Worm (Caenorhabditis elegans) whole organism, L1 larva: ENCODE results near the gene arrd-7.

Source experiments
- C16A3.4 ChIP-seq: fragments of 150-350 bp; optimal IDR thresholded peaks from 2 replicates; lab custom pipeline; 2014; ENCODE audit warnings: missing biosample characterization, missing genetic modification characterization
- F16B12.6 ChIP-seq: fragments of 150-350 bp; optimal IDR thresholded peaks from 2 replicates; lab custom pipeline; 2014; ENCODE audit warnings: missing biosample characterization, missing genetic modification characterization
- aha-1 ChIP-seq: fragments of 150-350 bp; optimal IDR thresholded peaks from 2 replicates; lab custom pipeline; 2014; ENCODE audit warnings: missing biosample characterization, missing genetic modification characterization
- alr-1 ChIP-seq: fragments of 200-800 bp; sonication (Bioruptor generic); optimal IDR thresholded peaks from 2 replicates; lab custom pipeline; 2018; ENCODE audit warnings: borderline replicate concordance, mild to moderate bottlenecking, missing genetic modification characterization, missing compliant biosample characterization
- aly-2 ChIP-seq: fragments of 150-350 bp; optimal IDR thresholded peaks from 2 replicates; lab custom pipeline; 2014; ENCODE audit warnings: missing biosample characterization, missing genetic modification characterization
- ama-1 ChIP-seq: fragments of 150-350 bp; optimal IDR thresholded peaks from 2 replicates; lab custom pipeline; 2014
- ceh-63 ChIP-seq: fragments of 200-800 bp; sonication (Bioruptor generic); optimal IDR thresholded peaks from 2 replicates; lab custom pipeline; 2018; ENCODE audit warnings: mild to moderate bottlenecking, missing genetic modification characterization, missing compliant biosample characterization
- ceh-82 ChIP-seq, 3 experiments: fragments of 150-350 bp in 1 of 3; sonication (generic microtip) in 2 of 3; optimal IDR thresholded peaks; 2 replicates each; lab custom pipeline; 2014 to 2017; ENCODE audit warnings: missing biosample characterization in 3 of 3, missing genetic modification characterization in 3 of 3
- ces-1 ChIP-seq: fragments of 150-350 bp; optimal IDR thresholded peaks from 2 replicates; lab custom pipeline; 2014; ENCODE audit warnings: missing biosample characterization, missing genetic modification reagents, missing genetic modification characterization
- dpl-1 ChIP-seq, 3 experiments: fragments of 150-350 bp in 2 of 3; sonication (generic microtip) in 1 of 3; optimal IDR thresholded peaks; 2 replicates each; lab custom pipeline; 2014 to 2017; ENCODE audit warnings: missing biosample characterization in 3 of 3, missing genetic modification characterization in 3 of 3, missing genetic modification reagents in 3 of 3
- efl-1 ChIP-seq, 4 experiments: fragments of 150-350 bp; optimal IDR thresholded peaks in 3 of 4; peaks in 1 of 4; 1 replicate in 1 of 4; 2 replicates in 3 of 4; lab custom pipeline; 2014; ENCODE audit warnings: missing biosample characterization in 2 of 4, missing genetic modification characterization in 2 of 4, missing genetic modification reagents in 2 of 4
- elt-3 ChIP-seq, 6 experiments: fragments of 150-350 bp in 1 of 6; sonication (generic microtip); optimal IDR thresholded peaks; 2 replicates each; lab custom pipeline; 2017 to 2018; ENCODE audit warnings: missing biosample characterization in 6 of 6, missing genetic modification characterization in 6 of 6, inconsistent platforms in 1 of 6
- fkh-10 ChIP-seq: sonication (generic microtip); optimal IDR thresholded peaks from 2 replicates; lab custom pipeline; 2017; ENCODE audit warnings: missing biosample characterization, missing genetic modification reagents, missing genetic modification characterization
- fkh-4 ChIP-seq: sonication (generic microtip); optimal IDR thresholded peaks from 2 replicates; lab custom pipeline; 2016; ENCODE audit warnings: missing compliant biosample characterization, missing genetic modification characterization, borderline replicate concordance
- fos-1 ChIP-seq: fragments of 150-350 bp; optimal IDR thresholded peaks from 2 replicates; lab custom pipeline; 2014; ENCODE audit warnings: missing biosample characterization, missing genetic modification characterization
- grh-1 ChIP-seq: fragments of 200-800 bp; sonication (Bioruptor generic); IDR thresholded peaks from 2 replicates; pipeline ENCODE4 v1.3.6; 2022; ENCODE audit warnings: missing genetic modification reagents, missing genetic modification characterization, missing compliant biosample characterization
- hlh-17 ChIP-seq: fragments of 200-800 bp; sonication (Bioruptor generic); optimal IDR thresholded peaks from 2 replicates; lab custom pipeline; 2018; ENCODE audit warnings: missing genetic modification characterization, mild to moderate bottlenecking, missing compliant biosample characterization, moderate library complexity, borderline replicate concordance
- hpl-2 ChIP-seq: fragments of 150-350 bp; optimal IDR thresholded peaks from 2 replicates; lab custom pipeline; 2014; ENCODE audit warnings: missing biosample characterization, missing genetic modification reagents, missing genetic modification characterization
- irx-1 ChIP-seq: sonication (generic microtip); optimal IDR thresholded peaks from 2 replicates; lab custom pipeline; 2016; ENCODE audit warnings: missing genetic modification characterization, missing compliant biosample characterization
- isw-1 ChIP-seq: fragments of 200-800 bp; sonication (Bioruptor generic); IDR thresholded peaks from 2 replicates; pipeline ENCODE4 v1.3.6; 2022; ENCODE audit warnings: missing genetic modification characterization, missing compliant biosample characterization
- jun-1 ChIP-seq: fragments of 150-350 bp; optimal IDR thresholded peaks from 2 replicates; lab custom pipeline; 2014; ENCODE audit warnings: missing biosample characterization, missing genetic modification reagents, missing genetic modification characterization
- lin-15B ChIP-seq: fragments of 150-350 bp; sonication (generic microtip); optimal IDR thresholded peaks from 3 replicates; lab custom pipeline; 2014; ENCODE audit warnings: missing biosample characterization, missing genetic modification characterization
- lin-39 ChIP-seq: fragments of 150-350 bp; optimal IDR thresholded peaks from 2 replicates; lab custom pipeline; 2014; ENCODE audit warnings: missing biosample characterization, missing genetic modification reagents, missing genetic modification characterization
- lir-3 ChIP-seq: sonication (generic microtip); optimal IDR thresholded peaks from 2 replicates; lab custom pipeline; 2016; ENCODE audit warnings: mild to moderate bottlenecking, missing genetic modification characterization, moderate library complexity, missing compliant biosample characterization; ENCODE audit not compliant: poor library complexity
- mab-9 ChIP-seq: fragments of 200-800 bp; sonication (Bioruptor generic); IDR thresholded peaks from 2 replicates; pipeline ENCODE4 v1.3.6; 2022; ENCODE audit warnings: missing genetic modification reagents, missing genetic modification characterization, missing compliant biosample characterization
- mdl-1 ChIP-seq, 2 experiments: fragments of 150-350 bp; optimal IDR thresholded peaks; 2 replicates each; lab custom pipeline; 2014 to 2017; ENCODE audit warnings: missing biosample characterization in 2 of 2, missing genetic modification characterization in 2 of 2, inconsistent platforms in 1 of 2
- mep-1 ChIP-seq: fragments of 150-350 bp; optimal IDR thresholded peaks from 2 replicates; lab custom pipeline; 2014; ENCODE audit warnings: missing biosample characterization, missing genetic modification characterization
- nhr-11 ChIP-seq: fragments of 150-350 bp; optimal IDR thresholded peaks from 2 replicates; lab custom pipeline; 2014; ENCODE audit warnings: missing biosample characterization, missing genetic modification characterization
- nhr-12 ChIP-seq: sonication (generic microtip); optimal IDR thresholded peaks from 2 replicates; lab custom pipeline; 2017; ENCODE audit warnings: missing biosample characterization, missing genetic modification characterization
- nhr-19 ChIP-seq: fragments of 200-800 bp; sonication (Bioruptor generic); conservative IDR thresholded peaks from 2 replicates; pipeline ENCODE4 v1.3.6; 2022; ENCODE audit warnings: missing genetic modification characterization, missing compliant biosample characterization
- nhr-20 ChIP-seq: sonication (generic microtip); optimal IDR thresholded peaks from 2 replicates; lab custom pipeline; 2016; ENCODE audit warnings: mild to moderate bottlenecking, missing genetic modification characterization, missing compliant biosample characterization
- nhr-237 ChIP-seq: fragments of 150-350 bp; optimal IDR thresholded peaks from 2 replicates; lab custom pipeline; 2014; ENCODE audit warnings: missing biosample characterization, missing genetic modification characterization
- nhr-28 ChIP-seq: fragments of 150-350 bp; optimal IDR thresholded peaks from 2 replicates; lab custom pipeline; 2014; ENCODE audit warnings: missing biosample characterization, missing genetic modification characterization
- nhr-47 ChIP-seq: sonication (generic microtip); optimal IDR thresholded peaks from 2 replicates; lab custom pipeline; 2016; ENCODE audit warnings: mild to moderate bottlenecking, missing genetic modification characterization, moderate library complexity, missing compliant biosample characterization
- nhr-71 ChIP-seq: sonication (generic microtip); optimal IDR thresholded peaks from 2 replicates; lab custom pipeline; 2016; ENCODE audit warnings: mild to moderate bottlenecking, missing genetic modification characterization, moderate library complexity, missing compliant biosample characterization
- nhr-77 ChIP-seq: fragments of 150-350 bp; optimal IDR thresholded peaks from 2 replicates; lab custom pipeline; 2014; ENCODE audit warnings: missing biosample characterization, missing genetic modification characterization
- nhr-85 ChIP-seq: sonication (generic microtip); peaks from one replicate; lab custom pipeline; 2016; ENCODE audit warnings: missing genetic modification characterization, inconsistent platforms, missing compliant biosample characterization
- pax-3 ChIP-seq: fragments of 200-800 bp; sonication (Bioruptor generic); optimal IDR thresholded peaks from 2 replicates; lab custom pipeline; 2018; ENCODE audit warnings: mild to moderate bottlenecking, missing genetic modification characterization, moderate library complexity, missing compliant biosample characterization
- rnt-1 ChIP-seq: sonication (generic microtip); optimal IDR thresholded peaks from 2 replicates; lab custom pipeline; 2016; ENCODE audit warnings: mild to moderate bottlenecking, missing genetic modification characterization, moderate library complexity, missing compliant biosample characterization
- snpc-4 ChIP-seq: fragments of 150-350 bp; optimal IDR thresholded peaks from 2 replicates; lab custom pipeline; 2014; ENCODE audit warnings: missing biosample characterization, missing genetic modification characterization
- snu-23 ChIP-seq: sonication (generic microtip); optimal IDR thresholded peaks from 2 replicates; lab custom pipeline; 2016; ENCODE audit warnings: missing genetic modification characterization, missing compliant biosample characterization
- sox-4 ChIP-seq: sonication (generic microtip); optimal IDR thresholded peaks from 2 replicates; lab custom pipeline; 2016; ENCODE audit warnings: missing genetic modification characterization, missing compliant biosample characterization
- sup-37 ChIP-seq: fragments of 200-800 bp; sonication (Bioruptor generic); optimal IDR thresholded peaks from 2 replicates; lab custom pipeline; 2018; ENCODE audit warnings: mild to moderate bottlenecking, missing genetic modification characterization, missing compliant biosample characterization
- swsn-7 ChIP-seq: sonication (generic microtip); optimal IDR thresholded peaks from 2 replicates; lab custom pipeline; 2016; ENCODE audit warnings: missing genetic modification characterization, missing compliant biosample characterization
- tbx-2 ChIP-seq: sonication (generic microtip); optimal IDR thresholded peaks from 2 replicates; lab custom pipeline; 2016; ENCODE audit warnings: missing genetic modification characterization, missing compliant biosample characterization
- tlp-1 ChIP-seq: fragments of 150-350 bp; optimal IDR thresholded peaks from 2 replicates; lab custom pipeline; 2014; ENCODE audit warnings: missing biosample characterization, missing genetic modification characterization
- unc-130 ChIP-seq: fragments of 150-350 bp; optimal IDR thresholded peaks from 2 replicates; lab custom pipeline; 2017; ENCODE audit warnings: missing biosample characterization, missing genetic modification characterization, inconsistent platforms
- unc-62 ChIP-seq: fragments of 150-350 bp; optimal IDR thresholded peaks from 2 replicates; lab custom pipeline; 2014; ENCODE audit warnings: missing biosample characterization, missing genetic modification reagents, missing genetic modification characterization
- unc-86 ChIP-seq: sonication (generic microtip); optimal IDR thresholded peaks from 2 replicates; lab custom pipeline; 2016; ENCODE audit warnings: missing genetic modification characterization, missing compliant biosample characterization
- vab-15 ChIP-seq: sonication (generic microtip); optimal IDR thresholded peaks from 2 replicates; lab custom pipeline; 2017; ENCODE audit warnings: missing genotype, mild to moderate bottlenecking, missing genetic modification characterization, missing compliant biosample characterization
- xbp-1 ChIP-seq: sonication (generic microtip); optimal IDR thresholded peaks from 2 replicates; lab custom pipeline; 2016; ENCODE audit warnings: missing genetic modification characterization, missing compliant biosample characterization
- zip-4 ChIP-seq: fragments of 200-800 bp; sonication (Bioruptor generic); optimal IDR thresholded peaks from 2 replicates; lab custom pipeline; 2018; ENCODE audit warnings: mild to moderate bottlenecking, missing genetic modification characterization, moderate library complexity, missing compliant biosample characterization
- ztf-4 ChIP-seq: fragments of 150-350 bp; optimal IDR thresholded peaks from 2 replicates; lab custom pipeline; 2014; ENCODE audit warnings: missing biosample characterization, missing genetic modification characterization

Gene arrd-7

ce11 chrII:12040167-12040566 lies 22.3 kb downstream of the arrd-7 start (continued):
- TF ChIP-seq xbp-1 (tag; lab: Kevin White, UChicago) (peak; percentile 13), zip-4 (GFP tag; lab: Kevin White, UChicago) (no peak), rnt-1 (tag; lab: Kevin White, UChicago) (no peak), hlh-17 (no peak), swsn-7 (peak; percentile 48), nhr-28 (tag; lab: Kevin White, UChicago) (no peak), unc-62 (no peak), ceh-82 (tag; optimal IDR thresholded peaks at IDR 0.05; lab: Kevin White, UChicago) (peak in 1 of 3 experiments; percentile 54), vab-15 (tag; lab: Kevin White, UChicago) (no peak), unc-86 (tag; lab: Kevin White, UChicago) (no peak), tlp-1 (tag; lab: Kevin White, UChicago) (no peak), lir-3 (tag; lab: Kevin White, UChicago) (no peak), sox-4 (tag; lab: Kevin White, UChicago) (no peak), nhr-47 (tag; lab: Kevin White, UChicago) (peak; percentile 61), jun-1 (tag; lab: Kevin White, UChicago) (no peak), nhr-85 (tag; lab: Kevin White, UChicago) (peak; percentile 73), snpc-4 (tag; lab: Kevin White, UChicago) (peak; percentile 1), nhr-11 (tag; lab: Kevin White, UChicago) (no peak), pax-3 (tag; lab: Kevin White, UChicago) (no peak), dpl-1 (GFP tag; optimal IDR thresholded peaks at IDR 0.05; lab: Kevin White, UChicago) (peak in 2 of 3 experiments; percentile 21 to 27), nhr-19 (GFP tag; lab: Robert Waterston, UW) (peak; percentile 43; the same call in 1 of the 2 replicates), nhr-12 (tag; lab: Kevin White, UChicago) (no peak), mab-9 (GFP tag; lab: Robert Waterston, UW) (no peak), unc-130 (tag; lab: Kevin White, UChicago) (peak; percentile 28), mdl-1 (tag; optimal IDR thresholded peaks at IDR 0.05; lab: Kevin White, UChicago) (peak in 1 of 2 experiments; percentile 33), efl-1 (optimal IDR thresholded peaks at IDR 0.05; lab: Kevin White, UChicago) (peak; percentile 43 to 56), efl-1 (GFP tag; optimal IDR thresholded peaks at IDR 0.05 in 1 of 2; lab: Kevin White, UChicago) (peak; percentile 10 to 13), grh-1 (GFP tag; lab: Robert Waterston, UW) (no peak), aha-1 (tag; lab: Kevin White, UChicago) (peak; percentile 80), ces-1 (no peak), fos-1 (tag; lab: Kevin White, UChicago) (no peak), lin-15B (tag; lab: Kevin White, UChicago) (no peak), snu-23 (peak; percentile 80), alr-1 (tag; lab: Kevin White, UChicago) (no peak), nhr-77 (tag; lab: Kevin White, UChicago) (peak; percentile 20), nhr-237 (tag; lab: Kevin White, UChicago) (no peak), isw-1 (GFP tag; lab: Robert Waterston, UW) (no peak), C16A3.4 (tag; lab: Kevin White, UChicago) (peak; percentile 27), F16B12.6 (tag; lab: Kevin White, UChicago) (peak; percentile 36), fkh-10 (GFP tag; lab: Kevin White, UChicago) (no peak), tbx-2 (tag; lab: Kevin White, UChicago) (peak; percentile 40), nhr-20 (tag; lab: Kevin White, UChicago) (peak; percentile 87), nhr-71 (tag; lab: Kevin White, UChicago) (peak; percentile 67), aly-2 (no peak), sup-37 (GFP tag; lab: Kevin White, UChicago) (no peak), irx-1 (no peak), elt-3 (tag; optimal IDR thresholded peaks at IDR 0.05; lab: Kevin White, UChicago) (peak in 3 of 6 experiments; percentile 49 to 70 (median 50)), mep-1 (peak; percentile 71), ztf-4 (tag; lab: Kevin White, UChicago) (no peak), fkh-4 (no peak), lin-39 (tag; lab: Kevin White, UChicago) (no peak), hpl-2 (no peak), ama-1 (lab: Kevin White, UChicago) (no peak), ceh-63 (no peak)
